Fruit fly (Drosophila melanogaster) whole organism, embryonic: Measurements from ENCODE around the gene CG14277.

Experiments used
- Blimp-1 ChIP-seq: fragments of 200-800 bp; sonication (Bioruptor generic); optimal IDR thresholded peaks from 3 replicates; lab custom pipeline; 2018; ENCODE audit warnings: missing biosample characterization, missing genetic modification characterization, mild to moderate bottlenecking, moderate library complexity, missing genetic modification reagents
- CG11085 ChIP-seq: fragments of 200-800 bp; sonication (Bioruptor generic); IDR thresholded peaks from 2 replicates; pipeline ENCODE4 v1.3.6; 2022; ENCODE audit warnings: missing biosample characterization, missing genetic modification characterization
- CG11247 ChIP-seq: fragments of 200-800 bp; sonication (Bioruptor generic); IDR thresholded peaks from 2 replicates; pipeline ENCODE4 v1.3.6; 2022; ENCODE audit warnings: missing biosample characterization, missing genetic modification characterization
- CG11695 ChIP-seq: fragments of 200-800 bp; sonication (Bioruptor generic); IDR thresholded peaks from 3 replicates; pipeline ENCODE4 v1.3.6; 2022; ENCODE audit warnings: missing biosample characterization, missing genetic modification characterization
- CG12104 ChIP-seq: fragments of 200-800 bp; sonication (Bioruptor generic); optimal IDR thresholded peaks from 3 replicates; lab custom pipeline; 2016; ENCODE audit warnings: missing biosample characterization, missing genetic modification characterization
- CG14965 ChIP-seq: fragments of 200-800 bp; sonication (Bioruptor generic); optimal IDR thresholded peaks from 2 replicates; lab custom pipeline; 2016; ENCODE audit warnings: missing biosample characterization, missing genetic modification characterization, borderline replicate concordance
- CG15269 ChIP-seq: fragments of 200-800 bp; sonication (Bioruptor generic); optimal IDR thresholded peaks from 2 replicates; lab custom pipeline; 2018; ENCODE audit warnings: missing biosample characterization, mild to moderate bottlenecking, missing genetic modification characterization, moderate library complexity
- CG16813 ChIP-seq: fragments of 200-800 bp; sonication (Bioruptor generic); IDR thresholded peaks from 3 replicates; pipeline ENCODE4 v1.3.6; 2022; ENCODE audit warnings: missing biosample characterization, missing genetic modification characterization; ENCODE audit not compliant: partially characterized antibody
- CG16815 ChIP-seq: fragments of 200-800 bp; sonication (Bioruptor generic); optimal IDR thresholded peaks from 3 replicates; lab custom pipeline; 2017; ENCODE audit warnings: missing biosample characterization, mild to moderate bottlenecking, missing genetic modification characterization
- CG17186 ChIP-seq: fragments of 200-800 bp; sonication (Bioruptor generic); optimal IDR thresholded peaks from 3 replicates; lab custom pipeline; 2017; ENCODE audit warnings: missing biosample characterization, missing genetic modification reagents, missing genetic modification characterization
- CG32772 ChIP-seq: fragments of 200-800 bp; sonication (Bioruptor generic); IDR thresholded peaks from 2 replicates; pipeline ENCODE4 v1.3.6; 2022; ENCODE audit warnings: missing biosample characterization, missing genetic modification characterization
- CG33213 ChIP-seq: fragments of 200-800 bp; sonication (Bioruptor generic); optimal IDR thresholded peaks from 3 replicates; lab custom pipeline; 2016; ENCODE audit warnings: missing biosample characterization, missing genetic modification characterization
- CG3407 ChIP-seq: fragments of 200-800 bp; sonication (Bioruptor generic); optimal IDR thresholded peaks from 2 replicates; lab custom pipeline; 2018; ENCODE audit warnings: missing biosample characterization, mild to moderate bottlenecking, missing genetic modification characterization
- CG7745 ChIP-seq: fragments of 200-800 bp; sonication (Bioruptor generic); optimal IDR thresholded peaks from 2 replicates; lab custom pipeline; 2018; ENCODE audit warnings: missing biosample characterization, mild to moderate bottlenecking, missing genetic modification characterization, moderate library complexity
- CG8290 ChIP-seq, 3 experiments: fragments of 200-800 bp; sonication (Bioruptor generic); optimal IDR thresholded peaks; 2 replicates each; lab custom pipeline; 2016 to 2019; ENCODE audit warnings: missing biosample characterization in 3 of 3, missing genetic modification characterization in 3 of 3, mild to moderate bottlenecking in 2 of 3, moderate library complexity in 1 of 3
- CG9797 ChIP-seq: fragments of 200-800 bp; sonication (Bioruptor generic); optimal IDR thresholded peaks from 3 replicates; lab custom pipeline; 2018; ENCODE audit warnings: missing biosample characterization, mild to moderate bottlenecking, missing genetic modification characterization
- CoRest ChIP-seq: fragments of 200-800 bp; sonication (Bioruptor generic); optimal IDR thresholded peaks from 3 replicates; lab custom pipeline; 2018; ENCODE audit warnings: missing biosample characterization, mild to moderate bottlenecking, missing genetic modification characterization, moderate library complexity
- Dek ChIP-seq: fragments of 200-800 bp; sonication (Bioruptor generic); optimal IDR thresholded peaks from 3 replicates; lab custom pipeline; 2019; ENCODE audit warnings: missing biosample characterization, mild to moderate bottlenecking, missing genetic modification characterization, moderate library complexity
- E2f2 ChIP-seq: fragments of 200-800 bp; sonication (Bioruptor generic); IDR thresholded peaks from 2 replicates; pipeline ENCODE4 v1.3.6; 2022; ENCODE audit warnings: missing biosample characterization, missing genetic modification characterization
- Ets65A ChIP-seq: fragments of 200-800 bp; sonication (Bioruptor generic); peaks from one replicate; lab custom pipeline; 2016; ENCODE audit warnings: missing biosample characterization, missing genetic modification characterization
- Fer1 ChIP-seq: fragments of 200-800 bp; sonication (Bioruptor generic); optimal IDR thresholded peaks from 2 replicates; lab custom pipeline; 2017; ENCODE audit warnings: missing biosample characterization, mild to moderate bottlenecking, missing genetic modification characterization
- Fer3 ChIP-seq: fragments of 200-800 bp; sonication (Bioruptor generic); optimal IDR thresholded peaks from 2 replicates; lab custom pipeline; 2018; ENCODE audit warnings: missing biosample characterization, mild to moderate bottlenecking, missing genetic modification characterization, moderate library complexity
- Hey ChIP-seq: fragments of 200-800 bp; sonication (Bioruptor generic); optimal IDR thresholded peaks from 3 replicates; lab custom pipeline; 2018; ENCODE audit warnings: missing biosample characterization, mild to moderate bottlenecking, missing genetic modification characterization
- HmgD ChIP-seq: fragments of 200-800 bp; sonication (Bioruptor generic); optimal IDR thresholded peaks from 3 replicates; lab custom pipeline; 2016; ENCODE audit warnings: missing biosample characterization, missing genetic modification characterization
- Max ChIP-seq: fragments of 200-800 bp; sonication (Bioruptor generic); optimal IDR thresholded peaks from 2 replicates; lab custom pipeline; 2016; ENCODE audit warnings: missing biosample characterization, mild to moderate bottlenecking, missing genetic modification characterization
- Myb ChIP-seq: fragments of 200-800 bp; sonication (Bioruptor generic); optimal IDR thresholded peaks from 2 replicates; lab custom pipeline; 2016; ENCODE audit warnings: missing biosample characterization, missing genetic modification characterization
- Oli ChIP-seq: fragments of 200-800 bp; sonication (Bioruptor generic); optimal IDR thresholded peaks from 2 replicates; lab custom pipeline; 2018; ENCODE audit warnings: missing biosample characterization, mild to moderate bottlenecking, missing genetic modification characterization, moderate library complexity
- Opbp ChIP-seq: fragments of 200-800 bp; sonication (Bioruptor generic); IDR thresholded peaks from 3 replicates; pipeline ENCODE4 v1.3.6; 2022; ENCODE audit warnings: missing biosample characterization, missing genetic modification characterization; ENCODE audit not compliant: partially characterized antibody
- Rx ChIP-seq: fragments of 200-800 bp; sonication (Bioruptor generic); IDR thresholded peaks from 2 replicates; pipeline ENCODE4 v1.3.6; 2022; ENCODE audit warnings: missing biosample characterization, missing genetic modification characterization
- Sry-β ChIP-seq: fragments of 200-800 bp; sonication (Bioruptor generic); optimal IDR thresholded peaks from 2 replicates; lab custom pipeline; 2018; ENCODE audit warnings: missing biosample characterization, mild to moderate bottlenecking, missing genetic modification characterization, moderate library complexity
- Taf1 ChIP-seq: fragments of 200-800 bp; sonication (Bioruptor generic); IDR thresholded peaks from 2 replicates; pipeline ENCODE4 v1.3.6; 2022; ENCODE audit warnings: missing biosample characterization, missing genetic modification characterization
- Tbp ChIP-seq: fragments of >200 bp; optimal IDR thresholded peaks from 2 replicates; lab custom pipeline; 2018; ENCODE audit warnings: missing biosample characterization, missing genetic modification characterization
- ab ChIP-seq: fragments of 200-800 bp; sonication (Bioruptor generic); optimal IDR thresholded peaks from 2 replicates; lab custom pipeline; 2016; ENCODE audit warnings: missing biosample characterization, missing genetic modification characterization
- bab2 ChIP-seq: fragments of 200-800 bp; sonication (Bioruptor generic); optimal IDR thresholded peaks from 2 replicates; lab custom pipeline; 2016; ENCODE audit warnings: missing biosample characterization, missing genetic modification characterization
- cwo ChIP-seq: fragments of 200-800 bp; sonication (Bioruptor generic); optimal IDR thresholded peaks from 3 replicates; lab custom pipeline; 2017; ENCODE audit warnings: missing biosample characterization, missing genetic modification characterization, mild to moderate bottlenecking, moderate library complexity, missing genetic modification reagents
- dan ChIP-seq: fragments of 200-800 bp; sonication (Bioruptor generic); IDR thresholded peaks from 2 replicates; pipeline ENCODE4 v1.3.6; 2022; ENCODE audit warnings: missing biosample characterization, missing genetic modification characterization
- dmrt11E ChIP-seq: fragments of 200-800 bp; sonication (Bioruptor generic); optimal IDR thresholded peaks from 3 replicates; lab custom pipeline; 2018; ENCODE audit warnings: missing biosample characterization, mild to moderate bottlenecking, missing genetic modification characterization, moderate library complexity
- en ChIP-seq: fragments of 200-800 bp; sonication (Bioruptor generic); optimal IDR thresholded peaks from 2 replicates; lab custom pipeline; 2016; ENCODE audit warnings: missing biosample characterization, missing genetic modification characterization
- eve ChIP-seq, 2 experiments: fragments of >200 bp; optimal IDR thresholded peaks; 2 replicates each; lab custom pipeline; 2017; ENCODE audit warnings: missing biosample characterization in 2 of 2, missing genetic modification characterization in 2 of 2
- fu2 ChIP-seq: fragments of 200-800 bp; sonication (Bioruptor generic); optimal IDR thresholded peaks from 2 replicates; lab custom pipeline; 2016; ENCODE audit warnings: missing biosample characterization, missing genetic modification characterization
- hb ChIP-seq: fragments of 200-800 bp; sonication (Bioruptor generic); IDR thresholded peaks from 3 replicates; pipeline ENCODE4 v1.3.6; 2022; ENCODE audit warnings: missing biosample characterization, missing genetic modification characterization; ENCODE audit not compliant: partially characterized antibody
- knrl ChIP-seq: fragments of 200-800 bp; sonication (Bioruptor generic); IDR thresholded peaks from 3 replicates; pipeline ENCODE4 v1.3.6; 2022; ENCODE audit warnings: missing biosample characterization, missing genetic modification characterization; ENCODE audit not compliant: partially characterized antibody
- pum ChIP-seq: fragments of 200-800 bp; sonication (Bioruptor generic); optimal IDR thresholded peaks from 2 replicates; lab custom pipeline; 2016; ENCODE audit warnings: missing biosample characterization, missing genetic modification characterization
- pzg ChIP-seq: fragments of 200-800 bp; sonication (Bioruptor generic); optimal IDR thresholded peaks from 3 replicates; lab custom pipeline; 2018; ENCODE audit warnings: missing biosample characterization, mild to moderate bottlenecking, missing genetic modification characterization, moderate library complexity
- sim ChIP-seq: fragments of 200-800 bp; sonication (Bioruptor generic); IDR thresholded peaks from 2 replicates; pipeline ENCODE4 v1.3.6; 2022; ENCODE audit warnings: missing biosample characterization, missing genetic modification characterization
- sima ChIP-seq: fragments of 200-800 bp; sonication (Bioruptor generic); optimal IDR thresholded peaks from 2 replicates; lab custom pipeline; 2016; ENCODE audit warnings: missing biosample characterization, missing genetic modification characterization
- stc ChIP-seq: fragments of 200-800 bp; sonication (Bioruptor generic); IDR thresholded peaks from 2 replicates; pipeline ENCODE4 v1.3.6; 2022; ENCODE audit warnings: missing biosample characterization, missing genetic modification characterization
- unpg ChIP-seq: fragments of 200-800 bp; sonication (Bioruptor generic); optimal IDR thresholded peaks from 3 replicates; lab custom pipeline; 2018; ENCODE audit warnings: missing biosample characterization, mild to moderate bottlenecking, missing genetic modification characterization, moderate library complexity
- wek ChIP-seq: fragments of 200-800 bp; sonication (Bioruptor generic); optimal IDR thresholded peaks from 3 replicates; lab custom pipeline; 2018; ENCODE audit warnings: missing biosample characterization, mild to moderate bottlenecking, missing genetic modification characterization, moderate library complexity
- zen ChIP-seq: fragments of 200-800 bp; sonication (Bioruptor generic); optimal IDR thresholded peaks from 3 replicates; lab custom pipeline; 2018; ENCODE audit warnings: missing biosample characterization, mild to moderate bottlenecking, missing genetic modification characterization, moderate library complexity

The CG14277 gene

dm6 chr2L:8211070-8211469, 31.2 kb upstream of the CG14277 start, which contains the start of gene Ssb-c31a (continued):
- TF ChIP-seq en (GFP tag; lab: Kevin White, UChicago), result no peak
- peak; percentile 20 for TF ChIP-seq cwo
- TF ChIP-seq CG11085 (GFP tag; lab: Robert Waterston, UW), result no peak
- peak; percentile 42 for TF ChIP-seq dmrt11E (tag; lab: Kevin White, UChicago)
- peak; percentile 10 for TF ChIP-seq CG16815
- peak; percentile 35 for TF ChIP-seq Myb (GFP tag; lab: Kevin White, UChicago)
- no peak for TF ChIP-seq Taf1 (GFP tag; lab: Robert Waterston, UW)
- TF ChIP-seq pum (GFP tag; lab: Kevin White, UChicago), result peak; percentile 59
- TF ChIP-seq E2f2 (GFP tag; lab: Robert Waterston, UW), result peak; percentile 82
- peak; percentile 27; the same call in 1 of the 3 replicates for TF ChIP-seq hb (GFP tag; lab: Robert Waterston, UW)
- TF ChIP-seq Oli (tag; lab: Kevin White, UChicago), result peak; percentile 19
- TF ChIP-seq pzg (GFP tag; lab: Kevin White, UChicago), result peak; percentile 58
- TF ChIP-seq CG11695 (GFP tag; lab: Robert Waterston, UW), result no peak
- peak; percentile 40; the same call in 1 of the 3 replicates for TF ChIP-seq Opbp (GFP tag; lab: Robert Waterston, UW)
- no peak for TF ChIP-seq CG11247 (GFP tag; lab: Robert Waterston, UW)
- no peak for TF ChIP-seq sima (GFP tag; lab: Kevin White, UChicago)
- TF ChIP-seq Fer3 (tag; lab: Kevin White, UChicago), result peak; percentile 11
- TF ChIP-seq Fer1 (GFP tag; lab: Kevin White, UChicago), result peak; percentile 58
- no peak for TF ChIP-seq Rx (GFP tag; lab: Robert Waterston, UW)
- TF ChIP-seq CG9797 (GFP tag; lab: Kevin White, UChicago), result peak; percentile 15
- peak; percentile 79 for TF ChIP-seq CG16813 (GFP tag; lab: Robert Waterston, UW)
- TF ChIP-seq sim (GFP tag; lab: Robert Waterston, UW), result no peak
- no peak for TF ChIP-seq CG32772 (GFP tag; lab: Robert Waterston, UW)
- no peak for TF ChIP-seq ab (GFP tag; lab: Kevin White, UChicago)
- peak; percentile 30 for TF ChIP-seq Blimp-1 (GFP tag; lab: Kevin White, UChicago)
- TF ChIP-seq dan, result no peak
- TF ChIP-seq eve (GFP tag; optimal IDR thresholded peaks at IDR 0.05; lab: Kevin White, UChicago), result no peak
- peak; percentile 71 for TF ChIP-seq CG8290 (GFP tag; optimal IDR thresholded peaks at IDR 0.05; lab: Kevin White, UChicago)
- TF ChIP-seq CG8290 (tag; optimal IDR thresholded peaks at IDR 0.05; lab: Kevin White, UChicago), result peak; percentile 54 to 61
- TF ChIP-seq Hey (tag; lab: Kevin White, UChicago), result no peak
- TF ChIP-seq CoRest (tag; lab: Kevin White, UChicago), result peak; percentile 60
- TF ChIP-seq fu2 (GFP tag; lab: Kevin White, UChicago), result no peak
- no peak for TF ChIP-seq Dek (tag; lab: Kevin White, UChicago)
- TF ChIP-seq unpg (GFP tag; lab: Kevin White, UChicago), result peak; percentile 38
- TF ChIP-seq CG17186 (GFP tag; lab: Kevin White, UChicago), result peak; percentile 13
- TF ChIP-seq Max (GFP tag; lab: Kevin White, UChicago), result peak; percentile 67
- TF ChIP-seq CG15269 (tag; lab: Kevin White, UChicago), result peak; percentile 44
- no peak for TF ChIP-seq wek
- peak; percentile 33 for TF ChIP-seq bab2 (GFP tag; lab: Kevin White, UChicago)
- no peak for TF ChIP-seq stc (GFP tag; lab: Robert Waterston, UW)
- no peak for TF ChIP-seq CG7745 (tag; lab: Kevin White, UChicago)
- TF ChIP-seq Tbp (GFP tag; lab: Kevin White, UChicago), result no peak
- TF ChIP-seq Sry-β (GFP tag; lab: Kevin White, UChicago), result no peak
- TF ChIP-seq knrl (GFP tag; lab: Robert Waterston, UW), result peak; percentile 82
- peak; percentile 39 for TF ChIP-seq CG12104 (GFP tag; lab: Kevin White, UChicago)
- no peak for TF ChIP-seq Ets65A (GFP tag; lab: Kevin White, UChicago)
- TF ChIP-seq CG33213 (GFP tag; lab: Kevin White, UChicago), result peak; percentile 10
- TF ChIP-seq CG14965 (GFP tag; lab: Kevin White, UChicago), result no peak
- TF ChIP-seq CG3407 (GFP tag; lab: Kevin White, UChicago), result peak; percentile 18
- TF ChIP-seq HmgD (GFP tag; lab: Kevin White, UChicago), result no peak
- TF ChIP-seq zen (tag; lab: Kevin White, UChicago), result peak; percentile 44
